Fruit fly (Drosophila melanogaster) Kc167 (cell line): ENCODE measurements around the gene CG4537.

Experiments
- Myc ChIP-seq: fragments of >200 bp; optimal IDR thresholded peaks from 2 replicates; lab custom pipeline; 2017; ENCODE audit warnings: missing external identifiers
- Sin3A ChIP-seq: fragments of >200 bp; optimal IDR thresholded peaks from 2 replicates; lab custom pipeline; 2018; ENCODE audit warnings: missing external identifiers
- h ChIP-seq: fragments of >200 bp; optimal IDR thresholded peaks from 3 replicates; lab custom pipeline; 2018; ENCODE audit warnings: missing external identifiers
- insv ChIP-seq: fragments of >200 bp; optimal IDR thresholded peaks from 3 replicates; lab custom pipeline; 2018; ENCODE audit warnings: missing external identifiers
- psq ChIP-seq: fragments of >200 bp; optimal IDR thresholded peaks from 2 replicates; lab custom pipeline; 2017; ENCODE audit warnings: missing external identifiers
- ttk ChIP-seq: sonication (Bioruptor generic); optimal IDR thresholded peaks from 2 replicates; lab custom pipeline; 2017; ENCODE audit warnings: missing external identifiers

DNA sequence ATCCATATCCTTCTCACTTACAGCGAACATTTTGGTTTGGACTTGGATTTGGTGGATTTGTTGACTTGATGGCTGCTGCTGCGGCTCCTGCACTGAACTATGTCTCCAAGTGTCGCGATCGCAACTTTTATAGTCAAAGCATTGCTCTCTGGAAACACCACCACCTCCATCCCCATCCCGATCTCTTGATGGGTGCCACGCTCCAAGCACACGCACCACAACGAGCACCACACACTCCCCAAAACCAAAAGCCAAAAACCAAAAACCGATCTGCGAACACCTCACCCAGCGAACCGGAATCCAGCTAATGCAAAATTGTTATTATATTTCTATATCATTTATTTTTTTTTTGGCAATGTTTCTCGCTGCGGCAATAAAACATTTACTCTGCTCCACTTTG is 42.4 kb downstream of the CG4537 start, which contains the start of gene Cpr30F:
- no peak for TF ChIP-seq insv (lab: Kevin White, UChicago)
- TF ChIP-seq ttk: no peak
- no peak for TF ChIP-seq psq (lab: Kevin White, UChicago)
- no peak for TF ChIP-seq Myc (lab: Kevin White, UChicago)
- no peak for TF ChIP-seq h (lab: Kevin White, UChicago)
- TF ChIP-seq Sin3A (lab: Kevin White, UChicago): no peak
